Worm (Caenorhabditis elegans) whole organism, early embryonic: ENCODE results near the gene ipla-3.

Source experiments
- F13C5.2 ChIP-seq: sonication (generic microtip); optimal IDR thresholded peaks from 2 replicates; lab custom pipeline; 2017; ENCODE audit warnings: mild to moderate bottlenecking, missing genetic modification characterization, inconsistent platforms, missing compliant biosample characterization
- ama-1 ChIP-seq: fragments of 150-350 bp; optimal IDR thresholded peaks from 2 replicates; lab custom pipeline; 2014
- ceh-13 ChIP-seq: fragments of 200-800 bp; sonication (Bioruptor generic); optimal IDR thresholded peaks from 2 replicates; lab custom pipeline; 2018; ENCODE audit warnings: mild to moderate bottlenecking, missing genetic modification characterization, missing compliant biosample characterization
- ceh-36 ChIP-seq: sonication (generic microtip); optimal IDR thresholded peaks from 2 replicates; lab custom pipeline; 2016; ENCODE audit warnings: missing genetic modification characterization, inconsistent platforms, missing compliant biosample characterization
- ets-7 ChIP-seq: sonication (generic microtip); optimal IDR thresholded peaks from 2 replicates; lab custom pipeline; 2016; ENCODE audit warnings: missing genotype, missing genetic modification characterization, missing compliant biosample characterization
- flt-1 ChIP-seq: fragments of 200-800 bp; sonication (Bioruptor generic); IDR thresholded peaks from 2 replicates; pipeline ENCODE4 v1.3.6; 2022; ENCODE audit warnings: missing genetic modification characterization, missing compliant biosample characterization
- hmbx-1 ChIP-seq: sonication (generic microtip); optimal IDR thresholded peaks from 2 replicates; lab custom pipeline; 2016; ENCODE audit warnings: mild to moderate bottlenecking, missing genetic modification characterization, missing compliant biosample characterization
- hmg-4 ChIP-seq: fragments of 200-800 bp; sonication (Bioruptor generic); optimal IDR thresholded peaks from 2 replicates; lab custom pipeline; 2018; ENCODE audit warnings: mild to moderate bottlenecking, missing genetic modification characterization, missing compliant biosample characterization
- hnd-1 ChIP-seq: sonication (generic microtip); optimal IDR thresholded peaks from 2 replicates; lab custom pipeline; 2016; ENCODE audit warnings: missing genetic modification characterization, missing compliant biosample characterization
- sea-1 ChIP-seq: fragments of 200-800 bp; sonication (Bioruptor generic); conservative IDR thresholded peaks from 2 replicates; pipeline ENCODE4 v1.3.6; 2022; ENCODE audit warnings: missing genetic modification characterization, missing compliant biosample characterization
- tbx-11 ChIP-seq: fragments of 200-800 bp; sonication (Bioruptor generic); IDR thresholded peaks from 2 replicates; pipeline ENCODE4 v1.3.6; 2022; ENCODE audit warnings: missing genetic modification characterization, missing compliant biosample characterization
- tbx-37 ChIP-seq: fragments of 200-800 bp; sonication (Bioruptor generic); conservative IDR thresholded peaks from 2 replicates; pipeline ENCODE4 v1.3.6; 2022; ENCODE audit warnings: missing genetic modification reagents, missing genetic modification characterization, missing compliant biosample characterization
- tra-4 ChIP-seq: sonication (generic microtip); optimal IDR thresholded peaks from 2 replicates; lab custom pipeline; 2017; ENCODE audit warnings: missing genetic modification characterization, missing compliant biosample characterization

DNA sequence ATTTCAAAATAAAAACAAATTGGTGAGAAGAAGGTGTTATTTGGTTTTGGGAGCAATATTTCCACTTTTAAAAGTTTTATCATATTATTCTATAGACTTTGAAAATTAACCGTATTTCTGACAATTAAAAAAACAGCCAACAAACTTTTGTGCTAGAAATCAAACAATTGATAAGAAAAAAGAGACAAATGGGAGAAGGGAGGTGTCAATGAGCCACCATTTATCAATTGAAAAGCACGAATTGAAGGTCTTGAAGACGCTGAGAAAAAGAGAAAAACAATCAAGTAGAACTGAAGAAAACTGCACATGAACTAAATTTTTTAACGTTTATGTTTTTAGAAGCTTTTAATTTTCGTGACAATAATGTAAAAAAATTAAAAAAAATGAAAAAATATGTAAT, 41.8 kb upstream of the ipla-3 start:
- TF ChIP-seq ama-1 (lab: Kevin White, UChicago) (no peak), ets-7 (tag; lab: Kevin White, UChicago) (no peak), flt-1 (no peak), tbx-37 (GFP tag; lab: Robert Waterston, UW) (no peak), tbx-11 (GFP tag; lab: Robert Waterston, UW) (no peak), tra-4 (no peak), sea-1 (GFP tag; lab: Robert Waterston, UW) (no peak), hnd-1 (tag; lab: Kevin White, UChicago) (no peak), ceh-36 (tag; lab: Kevin White, UChicago) (no peak), F13C5.2 (tag; lab: Kevin White, UChicago) (no peak), hmg-4 (GFP tag; lab: Kevin White, UChicago) (no peak), hmbx-1 (no peak), ceh-13 (GFP tag; lab: Kevin White, UChicago) (no peak)
